Worm (Caenorhabditis elegans): ENCODE measurements around the gene C35C5.8.

The C35C5.8 gene

DNA sequence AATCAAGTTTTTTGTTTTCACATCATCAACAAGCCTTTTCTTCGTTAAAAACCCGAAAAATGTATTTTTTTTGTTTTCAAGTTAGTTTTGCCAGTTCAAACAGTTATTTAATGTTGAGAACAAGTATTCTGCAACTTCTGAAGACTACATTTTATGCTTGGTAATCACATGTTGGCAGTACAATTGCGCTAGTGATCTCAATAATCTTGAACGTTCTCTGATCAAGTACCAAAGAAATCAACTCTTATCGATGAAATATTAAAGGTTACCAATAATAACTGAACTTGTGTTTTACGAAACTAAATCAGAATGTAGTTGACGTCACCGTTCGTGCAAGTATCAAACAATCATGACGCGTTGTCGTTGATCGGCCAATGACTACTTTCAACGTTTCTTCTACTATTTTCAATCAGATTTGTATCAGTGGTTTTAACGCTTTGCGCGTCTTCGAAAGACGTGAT is at the start of gene C35C5.8:
C35C5.8 (plus strand) TSS at position 51 of the 461 bp plus-strand sequence.
- no peak for TF ChIP-seq unc-62 (GFP tag; optimal IDR thresholded peaks at IDR 0.05)

DNA sequence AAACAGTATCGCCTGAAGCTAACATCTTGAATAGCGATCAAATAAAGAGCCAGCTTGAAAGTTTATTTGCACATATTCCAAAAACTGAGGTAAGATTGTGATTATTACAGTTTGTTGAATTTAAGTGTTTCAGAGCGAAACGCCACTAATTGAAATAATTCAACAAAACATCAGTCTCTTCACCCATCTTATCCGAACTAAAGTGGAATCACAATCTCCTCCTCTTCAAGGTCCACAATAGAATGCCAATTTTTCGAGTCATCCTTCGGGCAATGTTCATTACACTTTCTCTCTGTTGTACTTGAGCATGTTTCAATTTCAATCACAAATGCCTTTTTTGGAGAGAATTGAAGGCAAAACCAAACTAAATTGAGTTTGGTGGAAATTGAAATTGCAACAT is 49.4 kb upstream of the C35C5.8 start:
- no peak for TF ChIP-seq unc-62 (GFP tag; optimal IDR thresholded peaks at IDR 0.05)

DNA sequence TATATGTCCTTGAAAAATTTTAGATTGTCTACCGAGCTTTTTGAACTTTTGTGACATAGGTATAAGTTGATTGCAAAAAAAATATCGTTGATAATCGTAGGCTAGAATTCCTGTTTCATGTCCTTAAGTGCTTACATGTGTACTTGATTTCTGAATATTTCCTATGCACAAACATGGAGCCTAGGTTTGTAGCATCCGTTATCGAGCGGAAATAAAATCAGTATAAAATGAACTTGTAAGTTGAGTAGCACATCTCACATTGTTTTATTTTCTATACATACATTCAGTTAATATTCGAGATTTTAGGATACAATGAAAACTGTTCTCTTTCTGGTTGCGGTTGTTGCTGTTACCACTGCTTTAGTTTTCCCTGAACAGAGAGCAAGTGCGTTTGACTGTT is 45.9 kb upstream of the C35C5.8 start, which contains the start of gene spp-9:
spp-9 (plus strand) TSS at position 301 of the 400 bp plus-strand sequence.
- TF ChIP-seq unc-62 (GFP tag; optimal IDR thresholded peaks at IDR 0.05), result no peak

DNA sequence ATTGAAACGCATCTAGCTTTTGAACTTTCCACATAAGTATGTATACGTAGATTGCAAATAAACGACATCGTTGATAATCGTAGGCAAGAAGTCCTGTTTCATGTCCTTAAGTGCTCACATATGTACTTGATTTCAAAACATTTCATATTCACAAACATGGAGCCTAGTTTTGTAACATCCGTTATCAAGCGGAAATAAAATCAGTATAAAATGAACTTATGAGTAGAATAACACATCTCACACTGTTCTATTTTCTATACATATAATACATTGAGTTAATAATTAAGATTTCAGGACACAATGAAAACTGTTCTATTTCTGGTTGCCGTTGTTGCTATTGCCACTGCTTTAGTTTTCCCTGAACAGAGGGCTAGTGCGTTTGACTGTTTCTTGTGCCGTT is 43.6 kb upstream of the C35C5.8 start, which contains the start of gene spp-21:
spp-21 (plus strand) TSS at position 301 of the 400 bp plus-strand sequence.
- no peak for TF ChIP-seq unc-62 (GFP tag; optimal IDR thresholded peaks at IDR 0.05)

DNA sequence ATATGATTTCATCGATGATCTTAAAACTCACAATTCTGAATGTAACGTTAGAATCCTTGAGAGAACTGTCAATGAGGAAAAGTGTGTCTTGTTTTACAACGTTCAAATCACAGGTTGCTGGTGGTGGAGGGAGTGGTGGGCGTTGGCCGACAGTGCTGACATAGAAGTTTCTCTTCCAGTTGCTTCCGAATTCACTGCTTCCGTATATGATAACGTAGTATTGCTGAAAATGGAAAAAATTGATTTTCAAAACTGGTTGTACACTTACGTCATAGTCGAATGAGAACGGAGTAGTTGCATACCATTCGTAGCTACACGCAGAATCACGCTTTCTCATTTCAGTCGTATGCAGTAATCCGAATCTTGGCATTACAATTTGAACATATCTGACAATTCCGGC is 41.6 kb upstream of the C35C5.8 start:
- TF ChIP-seq unc-62 (GFP tag; optimal IDR thresholded peaks at IDR 0.05), result no peak

DNA sequence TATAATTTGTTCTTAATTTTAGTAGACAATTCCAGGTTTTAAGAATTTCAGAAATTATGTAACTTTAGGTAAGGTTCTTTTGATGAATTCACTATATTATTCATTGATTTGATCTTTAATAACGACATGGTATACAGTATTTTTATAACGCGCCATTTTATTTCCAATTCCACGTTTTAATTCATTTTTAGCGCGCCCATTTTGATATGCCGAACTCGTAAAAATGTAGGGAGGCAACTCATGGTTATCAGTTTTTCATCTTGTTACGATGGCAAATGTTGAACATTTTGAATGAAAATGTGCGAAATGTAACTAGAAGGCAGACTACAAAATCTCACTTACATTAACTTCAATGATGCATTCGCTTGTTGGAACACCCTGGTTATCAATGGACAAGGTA is 34.5 kb upstream of the C35C5.8 start:
- no peak for TF ChIP-seq unc-62 (GFP tag; optimal IDR thresholded peaks at IDR 0.05)

DNA sequence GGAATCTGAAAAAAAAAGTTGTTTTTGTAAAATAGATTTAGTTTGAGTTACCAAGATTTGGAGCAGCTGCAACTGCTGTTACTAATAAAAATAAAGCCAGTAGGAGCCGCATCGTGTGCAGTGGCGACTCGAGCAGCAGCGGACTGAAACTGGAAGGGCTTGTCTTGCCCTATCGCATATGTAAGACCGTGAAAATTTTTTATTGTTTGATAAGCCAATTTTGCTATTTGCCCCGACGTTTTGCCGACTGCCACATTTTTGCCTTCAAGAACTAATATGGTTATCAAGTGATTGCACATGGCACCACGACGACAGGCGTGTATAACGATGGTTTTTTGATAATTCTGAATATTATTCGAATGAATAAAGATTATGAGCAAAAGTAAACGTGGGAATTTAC is 33.7 kb upstream of the C35C5.8 start, which contains the start of gene T25C12.3:
T25C12.3 (minus strand) TSS at position 262 of the 400 bp plus-strand sequence.
- TF ChIP-seq unc-62 (GFP tag; optimal IDR thresholded peaks at IDR 0.05), result no peak

DNA sequence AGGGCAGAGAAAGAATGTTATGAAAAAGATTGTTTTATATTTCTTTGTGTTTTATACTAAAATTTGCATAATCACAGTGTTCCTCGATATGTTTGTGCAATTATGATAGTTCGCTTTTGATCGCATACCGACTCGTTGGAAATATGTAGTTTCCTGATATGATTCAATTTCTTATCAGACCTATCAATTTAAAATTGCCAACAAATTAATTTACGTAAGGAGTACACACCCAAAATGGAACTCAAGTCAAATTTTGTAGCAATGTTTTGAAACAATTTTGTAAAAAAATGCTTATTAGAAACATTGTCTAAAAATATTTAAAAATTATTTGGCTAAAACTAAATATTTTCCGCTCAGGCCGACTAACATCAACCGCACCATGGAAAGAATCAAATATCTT is 32.8 kb upstream of the C35C5.8 start:
- no peak for TF ChIP-seq unc-62 (GFP tag; optimal IDR thresholded peaks at IDR 0.05)

DNA sequence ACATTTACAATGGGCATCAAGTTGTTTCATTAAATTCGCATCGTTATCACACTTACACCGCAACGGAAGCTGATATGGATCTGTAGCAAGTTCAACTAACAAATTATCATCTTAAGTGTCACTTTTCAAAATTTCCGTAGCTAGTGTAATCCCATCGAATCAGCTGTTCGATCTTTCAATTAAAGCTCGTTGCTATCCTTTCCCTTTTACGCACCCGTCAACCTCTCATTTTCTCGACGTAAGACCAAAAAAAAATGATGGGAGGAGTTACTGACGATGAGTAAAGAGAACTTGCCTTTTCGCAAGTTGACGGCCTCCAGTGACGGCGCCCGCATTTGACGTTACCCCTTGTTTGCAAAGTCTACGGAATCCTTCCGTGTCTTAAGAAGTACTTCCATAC is 31.4 kb upstream of the C35C5.8 start, which contains the start of gene F29G6.1:
F29G6.1 (plus strand) TSS at position 301 of the 400 bp plus-strand sequence.
- TF ChIP-seq unc-62 (GFP tag; optimal IDR thresholded peaks at IDR 0.05), result no peak

DNA sequence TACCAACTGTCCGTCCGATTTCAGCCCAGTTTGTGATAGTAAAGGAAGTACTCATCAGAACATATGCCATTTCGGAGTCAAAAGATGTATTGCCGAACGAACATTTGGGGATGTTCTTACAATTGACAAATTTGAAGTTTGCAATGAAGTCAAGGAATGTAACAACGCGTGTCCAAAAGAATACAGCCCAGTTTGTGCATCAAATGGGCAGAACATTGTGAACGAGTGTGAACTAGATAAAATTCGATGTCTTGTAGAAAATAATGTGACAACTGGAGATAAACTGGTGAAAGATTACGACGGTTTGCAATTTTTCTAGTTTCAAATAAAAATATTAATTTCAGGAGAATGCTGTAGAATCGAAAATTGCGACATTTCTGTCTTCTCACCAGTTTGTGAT is 25.6 kb upstream of the C35C5.8 start:
- TF ChIP-seq unc-62 (GFP tag; optimal IDR thresholded peaks at IDR 0.05), result no peak

DNA sequence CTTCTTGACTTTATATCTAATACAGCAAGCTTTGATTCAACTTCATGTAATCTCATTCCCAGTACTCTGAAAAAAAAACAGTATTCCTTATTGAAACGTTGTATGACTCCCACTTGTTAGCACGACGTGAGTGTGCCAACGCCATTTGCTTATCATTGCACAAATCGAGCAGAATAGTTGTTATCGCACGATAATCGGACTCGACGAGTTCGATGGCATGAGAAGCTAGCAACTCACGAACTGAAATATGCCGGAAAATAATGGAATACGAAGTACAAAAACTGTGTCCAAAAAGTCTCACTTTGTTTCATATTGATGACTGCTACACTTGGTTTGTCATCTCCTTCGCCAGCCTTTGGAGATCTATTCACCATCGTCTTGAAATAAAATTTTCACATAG is 23.8 kb upstream of the C35C5.8 start:
- no peak for TF ChIP-seq unc-62 (GFP tag; optimal IDR thresholded peaks at IDR 0.05)

DNA sequence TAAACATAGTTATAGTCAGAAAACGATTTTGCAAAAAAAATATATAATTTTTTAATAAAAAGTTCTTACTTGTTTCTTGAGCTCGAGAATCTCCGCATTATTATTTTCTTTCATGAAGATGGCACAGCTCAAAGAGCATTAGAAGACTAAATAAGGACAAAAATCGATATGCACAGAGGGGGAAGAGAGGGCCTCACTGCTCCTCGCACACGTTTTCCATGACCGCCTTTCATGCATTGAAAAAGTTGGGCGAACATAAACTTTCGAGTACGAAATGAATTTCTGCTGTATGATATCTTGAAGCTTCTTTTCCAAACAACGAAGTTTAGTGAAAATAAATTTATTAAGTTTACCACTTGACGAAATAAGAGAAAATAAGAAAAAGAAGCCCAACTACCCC is 22.2 kb upstream of the C35C5.8 start, which contains the start of gene ccdc-149:
ccdc-149 (minus strand) TSS at position 221 of the 400 bp plus-strand sequence.
- no peak for TF ChIP-seq unc-62 (GFP tag; optimal IDR thresholded peaks at IDR 0.05)

DNA sequence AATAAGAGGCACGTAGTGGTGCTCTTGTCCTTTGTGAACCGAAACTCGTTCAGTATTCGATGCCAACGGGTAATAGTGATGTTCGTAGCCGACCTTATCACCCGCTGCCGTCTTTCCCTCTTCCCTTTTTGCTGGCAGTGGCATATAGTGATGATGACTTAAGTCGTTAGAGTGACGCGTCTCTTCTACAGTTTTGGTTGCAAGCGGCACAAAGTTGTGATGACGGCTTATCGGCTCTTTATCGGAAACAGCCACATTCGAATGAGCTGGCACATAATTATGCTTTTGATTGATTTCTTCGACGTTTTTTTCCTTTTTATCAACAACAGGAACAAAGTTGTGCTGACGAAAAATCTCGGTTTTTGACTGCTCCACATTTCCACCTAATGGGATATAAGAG is 18.0 kb upstream of the C35C5.8 start:
- TF ChIP-seq unc-62 (GFP tag; optimal IDR thresholded peaks at IDR 0.05), result no peak

DNA sequence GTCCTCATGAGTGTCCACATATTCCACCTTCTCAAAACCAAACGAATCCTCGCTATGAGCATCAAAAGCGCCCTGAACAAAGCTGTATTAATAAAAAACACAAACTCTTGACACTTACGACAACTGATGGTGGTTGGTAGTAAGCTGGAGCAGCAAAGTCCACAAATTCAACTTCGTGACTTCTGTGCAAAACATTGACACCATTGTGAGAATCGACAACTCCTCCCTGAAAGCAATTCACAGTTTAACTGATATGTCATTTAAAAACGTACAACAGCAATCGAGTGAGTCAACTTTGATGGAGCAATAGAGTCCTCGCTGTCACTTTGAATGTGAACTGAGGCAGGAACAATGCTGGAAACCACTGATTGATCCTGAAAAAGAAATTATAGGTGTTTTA is 16.0 kb upstream of the C35C5.8 start:
- TF ChIP-seq unc-62 (GFP tag; optimal IDR thresholded peaks at IDR 0.05), result no peak

DNA sequence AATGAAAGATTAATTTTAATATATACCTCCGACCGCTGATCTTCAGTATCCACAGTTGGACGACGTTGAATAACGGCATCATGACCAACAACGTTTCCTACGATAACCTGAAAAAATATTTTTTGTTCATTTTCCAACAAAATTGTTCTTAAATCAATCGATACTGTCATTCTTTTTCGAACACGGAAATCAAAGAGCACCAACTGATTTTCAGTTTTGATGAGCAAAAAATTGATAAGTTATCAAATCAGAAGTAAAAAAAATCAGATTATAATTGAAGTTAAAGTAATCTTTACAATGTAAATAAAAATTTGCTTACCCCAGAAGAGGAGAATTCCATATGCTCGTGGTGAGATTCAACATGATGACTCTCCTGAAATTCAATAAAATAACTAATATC is 15.0 kb upstream of the C35C5.8 start:
- TF ChIP-seq unc-62 (GFP tag; optimal IDR thresholded peaks at IDR 0.05), result no peak

DNA sequence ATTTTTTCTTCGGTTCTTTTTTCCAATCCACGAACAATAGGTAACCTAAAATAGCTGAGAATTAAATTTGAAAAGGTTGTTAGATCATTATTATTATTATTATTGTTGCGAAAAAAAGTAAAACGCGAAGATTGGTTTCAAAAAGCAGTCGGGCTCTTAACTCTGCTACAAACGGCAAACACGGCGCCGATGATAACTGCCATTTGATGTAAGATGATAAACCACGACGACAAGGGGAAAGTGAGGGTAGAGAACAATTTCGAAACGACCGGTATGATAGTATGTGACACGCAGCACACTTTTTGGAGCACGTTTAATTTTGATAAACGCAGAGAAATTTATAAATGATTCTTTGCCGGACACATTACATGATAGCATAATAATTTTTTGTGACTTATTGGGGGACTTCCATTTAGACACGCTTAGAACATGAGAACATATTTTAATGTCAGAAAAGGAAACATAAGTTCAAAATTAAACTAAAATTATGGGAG is 14.3 kb upstream of the C35C5.8 start, which contains the start of gene hpo-34:
hpo-34 (minus strand) TSS at position 51 of the 494 bp plus-strand sequence.
- no peak for TF ChIP-seq unc-62 (GFP tag; optimal IDR thresholded peaks at IDR 0.05)

DNA sequence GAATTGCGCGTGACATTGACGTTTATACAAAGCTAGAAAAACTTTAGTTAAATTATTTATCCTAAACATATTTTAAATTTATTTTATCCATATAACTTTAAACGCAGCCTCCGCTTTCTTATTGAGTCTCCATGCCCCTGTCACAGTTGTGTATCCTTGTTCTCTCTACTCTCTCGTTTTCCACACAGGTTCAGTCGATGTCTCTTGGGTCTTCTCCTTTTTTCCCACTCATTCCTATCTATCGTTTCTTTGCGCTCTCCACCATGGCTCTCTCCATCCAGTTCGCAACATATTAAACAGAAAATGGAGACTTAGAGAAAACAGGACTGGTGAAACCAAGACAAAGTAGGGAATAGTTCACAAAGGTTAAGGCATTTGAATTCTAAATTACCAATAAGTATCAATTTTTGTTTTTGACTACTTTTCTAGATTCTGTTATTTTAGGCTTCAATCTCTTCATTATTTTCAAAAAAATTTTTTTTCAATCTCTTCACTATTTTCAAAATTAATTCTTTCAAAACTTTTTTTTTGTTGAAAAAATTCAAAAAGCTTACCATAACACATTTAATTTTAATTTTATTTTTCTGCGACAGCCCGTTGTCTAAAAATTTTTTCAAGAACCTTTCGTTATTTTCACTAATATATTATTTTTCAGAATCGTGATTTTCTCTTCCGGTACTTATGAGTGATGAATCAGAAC is 11.2 kb upstream of the C35C5.8 start, which contains the start of gene sdc-2:
sdc-2 (plus strand) TSS at position 650 of the 700 bp plus-strand sequence.
- no peak for TF ChIP-seq unc-62 (GFP tag; optimal IDR thresholded peaks at IDR 0.05)

Measured in whole organism, dauer.